Worm (Caenorhabditis elegans) whole organism, L4/young adult: ENCODE data around the gene upb-1.

Source experiments
- W03F9.2 ChIP-seq: fragments of 150-350 bp; optimal IDR thresholded peaks from 2 replicates; lab custom pipeline; 2014; ENCODE audit warnings: missing biosample characterization, missing genetic modification characterization
- him-1 ChIP-seq: sonication (generic microtip); optimal IDR thresholded peaks from 2 replicates; lab custom pipeline; 2016; ENCODE audit warnings: missing genotype, missing genetic modification reagents, missing genetic modification characterization, missing compliant biosample characterization

DNA sequence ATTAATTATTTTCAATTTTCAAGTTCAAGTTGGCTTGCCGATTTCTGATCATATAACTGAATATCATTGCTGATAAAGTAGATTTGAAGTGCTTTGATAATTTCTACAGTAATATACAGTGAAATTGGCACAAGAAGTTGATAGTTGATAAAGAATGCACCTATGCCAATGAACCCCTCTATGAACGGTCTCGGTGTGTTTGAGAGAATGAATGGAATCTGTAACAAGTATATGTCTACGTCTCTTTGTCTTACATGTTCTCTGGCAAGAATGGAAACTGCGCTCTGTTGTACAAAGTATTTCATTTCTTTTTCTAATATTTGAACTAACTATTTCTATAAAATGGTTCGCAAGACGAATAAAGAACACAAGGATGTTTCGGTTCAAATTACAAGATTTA is 48.1 kb downstream of the upb-1 start, which contains the start of gene T24H7.8:
- TF ChIP-seq him-1 (tag; lab: Kevin White, UChicago) (no peak), W03F9.2 (tag; lab: Kevin White, UChicago) (no peak)
